Worm (Caenorhabditis elegans) whole organism, early embryonic: ENCODE data around the gene spp-24.

ENCODE experiments used
- B0310.2 ChIP-seq: sonication (generic microtip); optimal IDR thresholded peaks from 2 replicates; lab custom pipeline; 2016; ENCODE audit warnings: mild to moderate bottlenecking, missing genetic modification characterization, missing compliant biosample characterization
- aly-1 ChIP-seq: sonication (generic microtip); optimal IDR thresholded peaks from 2 replicates; lab custom pipeline; 2016; ENCODE audit warnings: missing genetic modification characterization, missing compliant biosample characterization
- ama-1 ChIP-seq: fragments of 150-350 bp; optimal IDR thresholded peaks from 2 replicates; lab custom pipeline; 2014
- ceh-36 ChIP-seq: sonication (generic microtip); optimal IDR thresholded peaks from 2 replicates; lab custom pipeline; 2016; ENCODE audit warnings: missing genetic modification characterization, inconsistent platforms, missing compliant biosample characterization
- ets-7 ChIP-seq: sonication (generic microtip); optimal IDR thresholded peaks from 2 replicates; lab custom pipeline; 2016; ENCODE audit warnings: missing genotype, missing genetic modification characterization, missing compliant biosample characterization
- flt-1 ChIP-seq: fragments of 200-800 bp; sonication (Bioruptor generic); IDR thresholded peaks from 2 replicates; pipeline ENCODE4 v1.3.6; 2022; ENCODE audit warnings: missing genetic modification characterization, missing compliant biosample characterization
- hmbx-1 ChIP-seq: sonication (generic microtip); optimal IDR thresholded peaks from 2 replicates; lab custom pipeline; 2016; ENCODE audit warnings: mild to moderate bottlenecking, missing genetic modification characterization, missing compliant biosample characterization
- hnd-1 ChIP-seq: sonication (generic microtip); optimal IDR thresholded peaks from 2 replicates; lab custom pipeline; 2016; ENCODE audit warnings: missing genetic modification characterization, missing compliant biosample characterization
- pes-1 ChIP-seq: fragments of 200-800 bp; sonication (Bioruptor generic); IDR thresholded peaks from 2 replicates; pipeline ENCODE4 v1.3.6; 2022; ENCODE audit warnings: missing genetic modification reagents, missing genetic modification characterization, missing compliant biosample characterization
- scrt-1 ChIP-seq: fragments of 200-800 bp; sonication (Bioruptor generic); IDR thresholded peaks from 2 replicates; pipeline ENCODE4 v1.3.6; 2022; ENCODE audit warnings: missing genetic modification characterization, missing compliant biosample characterization
- sea-1 ChIP-seq: fragments of 200-800 bp; sonication (Bioruptor generic); conservative IDR thresholded peaks from 2 replicates; pipeline ENCODE4 v1.3.6; 2022; ENCODE audit warnings: missing genetic modification characterization, missing compliant biosample characterization
- tbx-11 ChIP-seq: fragments of 200-800 bp; sonication (Bioruptor generic); IDR thresholded peaks from 2 replicates; pipeline ENCODE4 v1.3.6; 2022; ENCODE audit warnings: missing genetic modification characterization, missing compliant biosample characterization
- tbx-37 ChIP-seq: fragments of 200-800 bp; sonication (Bioruptor generic); conservative IDR thresholded peaks from 2 replicates; pipeline ENCODE4 v1.3.6; 2022; ENCODE audit warnings: missing genetic modification reagents, missing genetic modification characterization, missing compliant biosample characterization
- tra-4 ChIP-seq: sonication (generic microtip); optimal IDR thresholded peaks from 2 replicates; lab custom pipeline; 2017; ENCODE audit warnings: missing genetic modification characterization, missing compliant biosample characterization

DNA sequence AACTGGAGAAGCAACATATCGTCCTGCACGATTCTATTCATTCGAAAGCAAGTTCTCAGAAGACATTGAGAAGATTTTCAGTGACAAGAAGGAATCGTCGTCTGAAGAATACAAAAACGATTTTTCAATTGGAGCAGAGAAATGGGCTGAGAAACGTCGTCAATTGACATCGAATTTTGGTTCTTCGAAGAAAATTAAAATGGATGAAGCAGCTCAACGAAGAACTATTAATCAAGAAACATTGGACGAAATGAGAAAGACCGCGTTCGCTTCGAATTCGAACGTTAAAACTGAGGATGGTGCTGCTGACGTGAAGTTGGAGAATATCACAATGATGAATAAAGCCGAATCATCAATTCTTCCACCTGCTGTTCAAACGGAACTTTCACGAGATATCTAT lies 6.8 kb upstream of the spp-24 start, which contains the start of gene rpt-4:
- TF ChIP-seq tbx-11 (GFP tag; lab: Robert Waterston, UW) (no peak), flt-1 (GFP tag; lab: Robert Waterston, UW) (no peak), ama-1 (lab: Kevin White, UChicago) (no peak), ets-7 (no peak), B0310.2 (no peak), pes-1 (no peak), hmbx-1 (tag; lab: Kevin White, UChicago) (no peak), tra-4 (tag; lab: Kevin White, UChicago) (no peak), sea-1 (GFP tag; lab: Robert Waterston, UW) (no peak), tbx-37 (GFP tag; lab: Robert Waterston, UW) (no peak), hnd-1 (tag; lab: Kevin White, UChicago) (no peak), ceh-36 (tag; lab: Kevin White, UChicago) (no peak), scrt-1 (GFP tag; lab: Robert Waterston, UW) (no peak), aly-1 (tag; lab: Kevin White, UChicago) (no peak)
